Worm (Caenorhabditis elegans) whole organism, L1 larva: ENCODE results near the gene best-17.

Source experiments
- F16B12.6 ChIP-seq: fragments of 150-350 bp; optimal IDR thresholded peaks from 2 replicates; lab custom pipeline; 2014; ENCODE audit warnings: missing biosample characterization, missing genetic modification characterization
- aly-2 ChIP-seq: fragments of 150-350 bp; optimal IDR thresholded peaks from 2 replicates; lab custom pipeline; 2014; ENCODE audit warnings: missing biosample characterization, missing genetic modification characterization
- blmp-1 ChIP-seq: fragments of 150-350 bp; optimal IDR thresholded peaks from 2 replicates; lab custom pipeline; 2014; ENCODE audit warnings: missing biosample characterization, missing genetic modification characterization
- ceh-8 ChIP-seq: fragments of 200-800 bp; sonication (Bioruptor generic); optimal IDR thresholded peaks from 2 replicates; lab custom pipeline; 2018; ENCODE audit warnings: mild to moderate bottlenecking, missing genetic modification characterization, moderate library complexity, missing compliant biosample characterization
- ceh-82 ChIP-seq, 3 experiments: fragments of 150-350 bp in 1 of 3; sonication (generic microtip) in 2 of 3; optimal IDR thresholded peaks; 2 replicates each; lab custom pipeline; 2014 to 2017; ENCODE audit warnings: missing biosample characterization in 3 of 3, missing genetic modification characterization in 3 of 3
- ceh-88 ChIP-seq: fragments of 200-800 bp; sonication (Bioruptor generic); IDR thresholded peaks from 2 replicates; pipeline ENCODE4 v1.3.6; 2022; ENCODE audit warnings: missing genetic modification characterization, missing compliant biosample characterization
- dpl-1 ChIP-seq, 3 experiments: fragments of 150-350 bp in 2 of 3; sonication (generic microtip) in 1 of 3; optimal IDR thresholded peaks; 2 replicates each; lab custom pipeline; 2014 to 2017; ENCODE audit warnings: missing biosample characterization in 3 of 3, missing genetic modification characterization in 3 of 3, missing genetic modification reagents in 3 of 3
- dsc-1 ChIP-seq: sonication (generic microtip); optimal IDR thresholded peaks from 2 replicates; lab custom pipeline; 2016; ENCODE audit warnings: mild to moderate bottlenecking, missing genetic modification characterization, missing compliant biosample characterization
- efl-1 ChIP-seq, 4 experiments: fragments of 150-350 bp; optimal IDR thresholded peaks in 3 of 4; peaks in 1 of 4; 1 replicate in 1 of 4; 2 replicates in 3 of 4; lab custom pipeline; 2014; ENCODE audit warnings: missing biosample characterization in 2 of 4, missing genetic modification characterization in 2 of 4, missing genetic modification reagents in 2 of 4
- elt-3 ChIP-seq, 6 experiments: fragments of 150-350 bp in 1 of 6; sonication (generic microtip); optimal IDR thresholded peaks; 2 replicates each; lab custom pipeline; 2017 to 2018; ENCODE audit warnings: missing biosample characterization in 6 of 6, missing genetic modification characterization in 6 of 6, inconsistent platforms in 1 of 6
- ets-5 ChIP-seq: fragments of 200-800 bp; sonication (Bioruptor generic); IDR thresholded peaks from 2 replicates; pipeline ENCODE4 v1.3.6; 2022; ENCODE audit warnings: missing genetic modification characterization, missing compliant biosample characterization
- fkh-4 ChIP-seq: sonication (generic microtip); optimal IDR thresholded peaks from 2 replicates; lab custom pipeline; 2016; ENCODE audit warnings: missing compliant biosample characterization, missing genetic modification characterization, borderline replicate concordance
- fkh-8 ChIP-seq: sonication (generic microtip); optimal IDR thresholded peaks from 2 replicates; lab custom pipeline; 2016; ENCODE audit warnings: mild to moderate bottlenecking, missing genetic modification characterization, missing compliant biosample characterization
- hpl-2 ChIP-seq: fragments of 150-350 bp; optimal IDR thresholded peaks from 2 replicates; lab custom pipeline; 2014; ENCODE audit warnings: missing biosample characterization, missing genetic modification reagents, missing genetic modification characterization
- irx-1 ChIP-seq: sonication (generic microtip); optimal IDR thresholded peaks from 2 replicates; lab custom pipeline; 2016; ENCODE audit warnings: missing genetic modification characterization, missing compliant biosample characterization
- jun-1 ChIP-seq: fragments of 150-350 bp; optimal IDR thresholded peaks from 2 replicates; lab custom pipeline; 2014; ENCODE audit warnings: missing biosample characterization, missing genetic modification reagents, missing genetic modification characterization
- lin-14 ChIP-seq: fragments of 200-800 bp; sonication (Bioruptor generic); optimal IDR thresholded peaks from 2 replicates; lab custom pipeline; 2018; ENCODE audit warnings: mild to moderate bottlenecking, missing genetic modification characterization, moderate library complexity, missing compliant biosample characterization
- lin-35 ChIP-seq, 2 experiments: fragments of 150-350 bp; optimal IDR thresholded peaks; 2 replicates each; lab custom pipeline; 2014; ENCODE audit warnings: missing biosample characterization in 2 of 2, missing genetic modification characterization in 2 of 2, missing genetic modification reagents in 2 of 2
- mab-9 ChIP-seq: fragments of 200-800 bp; sonication (Bioruptor generic); IDR thresholded peaks from 2 replicates; pipeline ENCODE4 v1.3.6; 2022; ENCODE audit warnings: missing genetic modification reagents, missing genetic modification characterization, missing compliant biosample characterization
- mdl-1 ChIP-seq, 2 experiments: fragments of 150-350 bp; optimal IDR thresholded peaks; 2 replicates each; lab custom pipeline; 2014 to 2017; ENCODE audit warnings: missing biosample characterization in 2 of 2, missing genetic modification characterization in 2 of 2, inconsistent platforms in 1 of 2
- mef-2 ChIP-seq: fragments of 150-350 bp; optimal IDR thresholded peaks from 2 replicates; lab custom pipeline; 2014; ENCODE audit warnings: missing biosample characterization, missing genetic modification characterization
- mep-1 ChIP-seq: fragments of 150-350 bp; optimal IDR thresholded peaks from 2 replicates; lab custom pipeline; 2014; ENCODE audit warnings: missing biosample characterization, missing genetic modification characterization
- nhr-11 ChIP-seq: fragments of 150-350 bp; optimal IDR thresholded peaks from 2 replicates; lab custom pipeline; 2014; ENCODE audit warnings: missing biosample characterization, missing genetic modification characterization
- nhr-12 ChIP-seq: sonication (generic microtip); optimal IDR thresholded peaks from 2 replicates; lab custom pipeline; 2017; ENCODE audit warnings: missing biosample characterization, missing genetic modification characterization
- nhr-71 ChIP-seq: sonication (generic microtip); optimal IDR thresholded peaks from 2 replicates; lab custom pipeline; 2016; ENCODE audit warnings: mild to moderate bottlenecking, missing genetic modification characterization, moderate library complexity, missing compliant biosample characterization
- nhr-76 ChIP-seq: sonication (generic microtip); optimal IDR thresholded peaks from 2 replicates; lab custom pipeline; 2017; ENCODE audit warnings: missing biosample characterization, missing genetic modification characterization
- nhr-85 ChIP-seq: sonication (generic microtip); peaks from one replicate; lab custom pipeline; 2016; ENCODE audit warnings: missing genetic modification characterization, inconsistent platforms, missing compliant biosample characterization
- pag-3 ChIP-seq: sonication (generic microtip); optimal IDR thresholded peaks from 2 replicates; lab custom pipeline; 2017; ENCODE audit warnings: missing genetic modification characterization, mild to moderate bottlenecking, missing compliant biosample characterization, antibody characterized with exemption, borderline replicate concordance; ENCODE audit not compliant: insufficient read depth
- snu-23 ChIP-seq: sonication (generic microtip); optimal IDR thresholded peaks from 2 replicates; lab custom pipeline; 2016; ENCODE audit warnings: missing genetic modification characterization, missing compliant biosample characterization
- swsn-7 ChIP-seq: sonication (generic microtip); optimal IDR thresholded peaks from 2 replicates; lab custom pipeline; 2016; ENCODE audit warnings: missing genetic modification characterization, missing compliant biosample characterization
- tbx-2 ChIP-seq: sonication (generic microtip); optimal IDR thresholded peaks from 2 replicates; lab custom pipeline; 2016; ENCODE audit warnings: missing genetic modification characterization, missing compliant biosample characterization
- unc-62 ChIP-seq: fragments of 150-350 bp; optimal IDR thresholded peaks from 2 replicates; lab custom pipeline; 2014; ENCODE audit warnings: missing biosample characterization, missing genetic modification reagents, missing genetic modification characterization
- xbp-1 ChIP-seq: sonication (generic microtip); optimal IDR thresholded peaks from 2 replicates; lab custom pipeline; 2016; ENCODE audit warnings: missing genetic modification characterization, missing compliant biosample characterization
- zip-4 ChIP-seq: fragments of 200-800 bp; sonication (Bioruptor generic); optimal IDR thresholded peaks from 2 replicates; lab custom pipeline; 2018; ENCODE audit warnings: mild to moderate bottlenecking, missing genetic modification characterization, moderate library complexity, missing compliant biosample characterization

Gene best-17

DNA sequence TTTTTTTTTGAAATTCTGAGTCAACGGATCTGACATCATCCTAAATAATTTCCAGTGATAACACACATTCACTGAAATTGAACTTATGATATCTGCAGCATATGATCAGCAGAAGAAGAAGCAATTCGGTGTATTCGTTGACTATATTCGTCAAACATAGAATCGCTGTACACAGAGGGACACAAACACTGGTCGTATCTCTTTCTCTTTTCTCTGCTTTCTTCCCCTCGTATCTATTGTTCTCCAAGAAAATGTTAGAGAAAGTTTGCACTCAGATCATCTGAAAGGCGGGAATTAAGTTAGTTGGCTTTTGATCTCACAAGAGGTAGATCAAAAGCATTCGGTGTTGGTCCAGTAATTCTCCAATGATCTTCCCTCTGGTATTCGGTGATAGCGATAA, 41.1 kb upstream of the best-17 start:
- TF ChIP-seq nhr-11 (no peak), blmp-1 (tag; lab: Kevin White, UChicago) (peak; percentile 92), nhr-85 (tag; lab: Kevin White, UChicago) (peak; percentile 46), tbx-2 (tag; lab: Kevin White, UChicago) (no peak), hpl-2 (GFP tag; lab: Kevin White, UChicago) (no peak)

DNA sequence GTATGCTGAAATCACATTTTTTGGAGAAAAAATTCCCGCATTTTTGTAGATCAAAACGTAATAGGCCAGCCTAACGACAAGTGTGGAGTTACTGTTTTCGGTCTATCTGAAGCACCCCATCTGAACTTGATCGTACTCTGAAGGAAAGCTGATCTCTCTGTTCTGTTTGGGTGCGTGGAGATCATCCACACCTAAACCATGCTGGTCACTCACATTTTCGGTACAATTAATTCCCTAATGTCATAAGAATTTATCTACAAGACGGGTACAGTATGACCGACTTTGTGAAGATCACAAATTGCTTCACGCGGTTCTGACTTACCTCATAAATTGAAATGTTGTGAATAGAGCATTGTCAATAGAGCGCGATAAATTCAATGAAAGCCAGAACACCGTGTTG, 40.5 kb upstream of the best-17 start:
- TF ChIP-seq blmp-1 (tag; lab: Kevin White, UChicago) (peak; percentile 60), mep-1 (no peak), dsc-1 (tag; lab: Kevin White, UChicago) (no peak), mab-9 (GFP tag; lab: Robert Waterston, UW) (no peak), lin-35 (GFP tag; optimal IDR thresholded peaks at IDR 0.05; lab: Kevin White, UChicago) (no peak), ceh-88 (GFP tag; lab: Robert Waterston, UW) (no peak), zip-4 (no peak), elt-3 (tag; optimal IDR thresholded peaks at IDR 0.05; lab: Kevin White, UChicago) (peak in 1 of 6 experiments; percentile 11), F16B12.6 (tag; lab: Kevin White, UChicago) (no peak), nhr-76 (no peak), nhr-85 (tag; lab: Kevin White, UChicago) (no peak)

DNA sequence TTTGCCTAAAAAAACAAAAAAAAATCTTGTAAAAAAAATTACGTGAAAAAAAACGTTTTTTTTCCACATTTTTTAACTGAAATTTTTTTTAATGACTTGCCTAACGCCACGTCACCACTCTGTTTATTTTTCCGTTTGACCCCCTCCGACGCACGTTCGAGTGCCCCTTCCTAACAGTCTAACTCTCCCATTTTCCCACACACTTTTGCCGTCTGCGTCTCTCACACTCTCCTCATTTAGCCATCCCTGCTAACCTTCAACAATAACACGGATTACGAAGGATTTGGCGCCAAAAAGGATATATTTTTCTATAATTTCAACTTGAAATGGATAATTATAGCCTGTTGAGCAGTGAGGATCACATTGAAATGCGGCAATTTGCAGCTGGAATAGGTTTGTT, 37.8 kb upstream of the best-17 start:
- TF ChIP-seq ceh-82 (tag; optimal IDR thresholded peaks at IDR 0.05; lab: Kevin White, UChicago) (peak in 1 of 3 experiments; percentile 25), swsn-7 (tag; lab: Kevin White, UChicago) (peak; percentile 26), blmp-1 (tag; lab: Kevin White, UChicago) (peak; percentile 14), irx-1 (no peak), fkh-4 (tag; lab: Kevin White, UChicago) (no peak), pag-3 (tag; lab: Kevin White, UChicago) (no peak), efl-1 (optimal IDR thresholded peaks at IDR 0.05; lab: Kevin White, UChicago) (peak; percentile 1 to 62), efl-1 (GFP tag; optimal IDR thresholded peaks at IDR 0.05 in 1 of 2; lab: Kevin White, UChicago) (no peak), mef-2 (no peak), zip-4 (no peak), jun-1 (tag; lab: Kevin White, UChicago) (no peak), ets-5 (GFP tag; lab: Robert Waterston, UW) (no peak), tbx-2 (tag; lab: Kevin White, UChicago) (peak; percentile 7), fkh-8 (tag; lab: Kevin White, UChicago) (no peak), mdl-1 (tag; optimal IDR thresholded peaks at IDR 0.05; lab: Kevin White, UChicago) (peak in 1 of 2 experiments; percentile 37), dsc-1 (tag; lab: Kevin White, UChicago) (no peak), nhr-12 (tag; lab: Kevin White, UChicago) (no peak), ceh-8 (GFP tag; lab: Kevin White, UChicago) (no peak), unc-62 (no peak), nhr-85 (tag; lab: Kevin White, UChicago) (no peak), xbp-1 (tag; lab: Kevin White, UChicago) (peak; percentile 81), lin-14 (GFP tag; lab: Kevin White, UChicago) (peak; percentile 64), snu-23 (peak; percentile 46), dpl-1 (GFP tag; optimal IDR thresholded peaks at IDR 0.05; lab: Kevin White, UChicago) (peak in 1 of 3 experiments; percentile 7), mep-1 (no peak), nhr-71 (peak; percentile 45)
- TF ChIP-seq, all 84 proteins: peak for 11

DNA sequence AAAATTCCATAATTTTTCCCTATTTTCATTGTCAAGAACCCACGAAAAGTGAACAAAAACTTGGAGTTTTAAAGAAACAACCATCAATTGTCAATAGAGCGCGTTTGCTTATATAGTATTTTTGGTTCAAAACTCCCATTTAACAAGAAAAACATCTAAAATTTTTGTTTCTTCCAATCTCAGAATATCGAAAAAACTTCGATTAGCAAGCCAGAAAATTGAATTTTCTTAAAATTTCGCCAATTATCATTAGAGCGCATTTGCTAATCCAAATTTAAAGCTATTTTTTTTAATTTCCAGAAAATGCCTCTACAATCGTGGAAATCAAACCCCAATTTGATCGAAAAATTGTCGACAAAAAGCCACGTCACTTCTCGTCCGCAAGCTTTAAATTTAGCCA, 37.0 kb upstream of the best-17 start, which contains the start of gene orai-1:
TSS of gene orai-1 (plus strand) at position 301 of the 400 bp plus-strand sequence.
- no peak for TF ChIP-seq nhr-11

DNA sequence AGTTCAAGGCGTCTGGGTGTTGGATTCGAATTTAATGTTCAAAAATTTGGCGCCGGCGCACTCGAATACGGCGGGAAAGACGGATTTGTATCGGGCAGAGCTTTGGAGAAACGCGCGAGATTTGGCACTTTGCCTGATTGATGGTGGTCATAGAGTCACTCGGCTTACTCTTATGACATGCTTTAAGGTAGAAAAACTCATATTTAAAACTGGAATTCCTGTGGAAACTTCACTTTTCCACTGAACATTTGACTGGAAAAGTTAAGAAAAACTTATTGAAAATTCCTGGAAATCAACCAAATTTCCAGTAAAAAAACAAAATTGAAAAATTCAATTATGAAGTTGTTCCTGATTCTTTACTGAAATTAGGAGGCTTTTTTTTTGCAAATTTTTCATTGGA, 35.2 kb upstream of the best-17 start:
- TF ChIP-seq efl-1 (optimal IDR thresholded peaks at IDR 0.05; lab: Kevin White, UChicago) (no peak), efl-1 (GFP tag; optimal IDR thresholded peaks at IDR 0.05 in 1 of 2; lab: Kevin White, UChicago) (peak in 1 of 2 experiments; percentile 76), aly-2 (tag; lab: Kevin White, UChicago) (no peak)
- TF ChIP-seq, all 84 proteins: peak for 1
